Worm (Caenorhabditis elegans): ENCODE measurements around the gene srz-70.

- TF ChIP-seq B0310.2 (tag; optimal IDR thresholded peaks at IDR 0.05) (no peak), ama-1 (optimal IDR thresholded peaks at IDR 0.05) (no peak)
Measured at ce11 chrIV:3481760-3482159, 2.9 kb upstream of the srz-70 start, which contains the start of gene srz-37.

Measured in whole organism, early embryonic.